Worm (Caenorhabditis elegans) whole organism, young adult: Measurements from ENCODE around the gene T04F3.3.

Source experiments
- B0019.2 ChIP-seq: fragments of 200-800 bp; sonication (Bioruptor generic); conservative IDR thresholded peaks from 2 replicates; pipeline ENCODE4 v1.3.6; 2022; ENCODE audit warnings: missing genetic modification reagents, missing genetic modification characterization, missing compliant biosample characterization
- B0261.1 ChIP-seq: sonication (generic microtip); optimal IDR thresholded peaks from 2 replicates; lab custom pipeline; 2016; ENCODE audit warnings: mild to moderate bottlenecking, missing genetic modification characterization, moderate library complexity, missing compliant biosample characterization
- B0336.3 ChIP-seq: fragments of 200-800 bp; sonication (Bioruptor generic); IDR thresholded peaks from 2 replicates; pipeline ENCODE4 v1.3.6; 2022; ENCODE audit warnings: missing genetic modification characterization, missing compliant biosample characterization
- D2030.7 ChIP-seq: fragments of 200-800 bp; sonication (Bioruptor generic); IDR thresholded peaks from 2 replicates; pipeline ENCODE4 v1.3.6; 2022; ENCODE audit warnings: missing genetic modification reagents, missing genetic modification characterization, missing compliant biosample characterization
- F23B12.7 ChIP-seq: sonication (generic microtip); optimal IDR thresholded peaks from 2 replicates; lab custom pipeline; 2017; ENCODE audit warnings: missing genetic modification characterization, mild to moderate bottlenecking, missing compliant biosample characterization, antibody characterized with exemption, moderate library complexity; ENCODE audit not compliant: insufficient read depth
- F49E8.2 ChIP-seq: sonication (generic microtip); optimal IDR thresholded peaks from 3 replicates; lab custom pipeline; 2017; ENCODE audit warnings: missing genetic modification characterization, mild to moderate bottlenecking, missing compliant biosample characterization, antibody characterized with exemption, moderate library complexity; ENCODE audit not compliant: insufficient read depth
- F57A8.1 ChIP-seq: fragments of 200-800 bp; sonication (Bioruptor generic); optimal IDR thresholded peaks from 2 replicates; lab custom pipeline; 2018; ENCODE audit warnings: mild to moderate bottlenecking, missing genetic modification characterization, moderate library complexity, missing compliant biosample characterization
- F57C9.4 ChIP-seq: sonication (generic microtip); optimal IDR thresholded peaks from 2 replicates; lab custom pipeline; 2017; ENCODE audit warnings: mild to moderate bottlenecking, missing genetic modification characterization, missing compliant biosample characterization
- K11D2.4 ChIP-seq: fragments of 200-800 bp; sonication (Bioruptor generic); IDR thresholded peaks from 2 replicates; pipeline ENCODE4 v1.3.6; 2022; ENCODE audit warnings: missing genetic modification reagents, missing genetic modification characterization, missing compliant biosample characterization
- Y56A3A.18 ChIP-seq: fragments of 200-800 bp; sonication (Bioruptor generic); IDR thresholded peaks from 2 replicates; pipeline ENCODE4 v1.3.6; 2022; ENCODE audit warnings: missing genetic modification reagents, missing genetic modification characterization, missing compliant biosample characterization
- ZK185.1 ChIP-seq: sonication (generic microtip); optimal IDR thresholded peaks from 2 replicates; lab custom pipeline; 2016; ENCODE audit warnings: mild to moderate bottlenecking, missing genetic modification characterization, missing compliant biosample characterization; ENCODE audit not compliant: poor library complexity, severe bottlenecking
- akir-1 ChIP-seq: fragments of 200-800 bp; sonication (Bioruptor generic); optimal IDR thresholded peaks from 2 replicates; lab custom pipeline; 2018; ENCODE audit warnings: mild to moderate bottlenecking, missing genetic modification characterization, moderate library complexity, missing compliant biosample characterization
- aptf-2 ChIP-seq: fragments of 200-800 bp; sonication (Bioruptor generic); conservative IDR thresholded peaks from 2 replicates; pipeline ENCODE4 v1.3.6; 2022; ENCODE audit warnings: missing genetic modification reagents, missing genetic modification characterization, missing compliant biosample characterization
- atf-7 ChIP-seq: sonication (generic microtip); optimal IDR thresholded peaks from 2 replicates; lab custom pipeline; 2017; ENCODE audit warnings: mild to moderate bottlenecking, missing genetic modification characterization, missing compliant biosample characterization
- attf-5 ChIP-seq: fragments of 200-800 bp; sonication (Bioruptor generic); optimal IDR thresholded peaks from 2 replicates; lab custom pipeline; 2018; ENCODE audit warnings: mild to moderate bottlenecking, missing genetic modification characterization, missing compliant biosample characterization
- bed-2 ChIP-seq: fragments of 200-800 bp; sonication (Bioruptor generic); IDR thresholded peaks from 2 replicates; pipeline ENCODE4 v1.3.6; 2022; ENCODE audit warnings: missing genetic modification reagents, missing genetic modification characterization, missing compliant biosample characterization
- cebp-2 ChIP-seq: fragments of 200-800 bp; sonication (Bioruptor generic); IDR thresholded peaks from 2 replicates; pipeline ENCODE4 v1.3.6; 2022; ENCODE audit warnings: missing genetic modification characterization, missing compliant biosample characterization
- ceh-58 ChIP-seq: fragments of 200-800 bp; sonication (Bioruptor generic); IDR thresholded peaks from 2 replicates; pipeline ENCODE4 v1.3.6; 2022; ENCODE audit warnings: missing genetic modification characterization, missing compliant biosample characterization
- dpl-1 ChIP-seq: fragments of 150-350 bp; optimal IDR thresholded peaks from 2 replicates; lab custom pipeline; 2014; ENCODE audit warnings: missing biosample characterization, missing genetic modification reagents, missing genetic modification characterization
- efl-1 ChIP-seq: fragments of 150-350 bp; optimal IDR thresholded peaks from 2 replicates; lab custom pipeline; 2014; ENCODE audit warnings: missing biosample characterization, missing genetic modification reagents, missing genetic modification characterization
- ekl-4 ChIP-seq: fragments of 200-800 bp; sonication (Bioruptor generic); IDR thresholded peaks from 2 replicates; pipeline ENCODE4 v1.3.6; 2022; ENCODE audit warnings: missing genetic modification reagents, missing genetic modification characterization, missing compliant biosample characterization
- gei-17 ChIP-seq: fragments of 200-800 bp; sonication (Bioruptor generic); optimal IDR thresholded peaks from 2 replicates; lab custom pipeline; 2018; ENCODE audit warnings: mild to moderate bottlenecking, missing genetic modification characterization, missing compliant biosample characterization
- hlh-26 ChIP-seq: fragments of 200-800 bp; sonication (Bioruptor generic); conservative IDR thresholded peaks from 2 replicates; pipeline ENCODE4 v1.3.6; 2022; ENCODE audit warnings: missing genetic modification reagents, missing genetic modification characterization, missing compliant biosample characterization
- hmg-1.2 ChIP-seq: fragments of 200-800 bp; sonication (Bioruptor generic); IDR thresholded peaks from 2 replicates; pipeline ENCODE4 v1.3.6; 2022; ENCODE audit warnings: missing genetic modification reagents, missing genetic modification characterization, missing compliant biosample characterization
- hsf-1 ChIP-seq: fragments of 200-800 bp; sonication (Bioruptor generic); IDR thresholded peaks from 2 replicates; pipeline ENCODE4 v1.3.6; 2022; ENCODE audit warnings: missing genetic modification reagents, missing genetic modification characterization, missing compliant biosample characterization
- let-607 ChIP-seq, 2 experiments: fragments of 200-800 bp in 1 of 2; sonication (Bioruptor generic) in 1 of 2; sonication (generic microtip) in 1 of 2; optimal IDR thresholded peaks; 2 replicates each; lab custom pipeline; 2016 to 2018; ENCODE audit warnings: mild to moderate bottlenecking in 2 of 2, missing compliant biosample characterization in 2 of 2, missing genetic modification characterization in 2 of 2, moderate library complexity in 2 of 2, missing genotype in 1 of 2
- lin-54 ChIP-seq: fragments of 200-800 bp; sonication (Bioruptor generic); optimal IDR thresholded peaks from 2 replicates; lab custom pipeline; 2018; ENCODE audit warnings: mild to moderate bottlenecking, missing genetic modification characterization, missing compliant biosample characterization
- lsl-1 ChIP-seq: fragments of 200-800 bp; sonication (Bioruptor generic); optimal IDR thresholded peaks from 2 replicates; lab custom pipeline; 2018; ENCODE audit warnings: mild to moderate bottlenecking, missing genetic modification characterization, moderate library complexity, missing compliant biosample characterization
- madf-10 ChIP-seq: sonication (generic microtip); optimal IDR thresholded peaks from 2 replicates; lab custom pipeline; 2016; ENCODE audit warnings: mild to moderate bottlenecking, missing genetic modification characterization, missing compliant biosample characterization
- madf-6 ChIP-seq: fragments of 200-800 bp; sonication (Bioruptor generic); IDR thresholded peaks from 2 replicates; pipeline ENCODE4 v1.3.6; 2022; ENCODE audit warnings: missing genetic modification reagents, missing genetic modification characterization, missing compliant biosample characterization
- mcd-1 ChIP-seq: fragments of 200-800 bp; sonication (Bioruptor generic); IDR thresholded peaks from 2 replicates; pipeline ENCODE4 v1.3.6; 2022; ENCODE audit warnings: missing genetic modification reagents, missing genetic modification characterization, missing compliant biosample characterization
- nfyb-1 ChIP-seq: fragments of 200-800 bp; sonication (Bioruptor generic); IDR thresholded peaks from 2 replicates; pipeline ENCODE4 v1.3.6; 2022; ENCODE audit warnings: missing genetic modification reagents, missing genetic modification characterization, missing compliant biosample characterization
- nhr-120 ChIP-seq: fragments of 200-800 bp; sonication (Bioruptor generic); IDR thresholded peaks from 2 replicates; pipeline ENCODE4 v1.3.6; 2022; ENCODE audit warnings: missing genetic modification characterization, missing compliant biosample characterization
- rcor-1 ChIP-seq: fragments of 200-800 bp; sonication (Bioruptor generic); IDR thresholded peaks from 2 replicates; pipeline ENCODE4 v1.3.6; 2022; ENCODE audit warnings: missing genetic modification reagents, missing genetic modification characterization, missing compliant biosample characterization
- repo-1 ChIP-seq: sonication (generic microtip); optimal IDR thresholded peaks from 2 replicates; lab custom pipeline; 2017; ENCODE audit warnings: mild to moderate bottlenecking, missing genetic modification characterization, missing compliant biosample characterization
- snpc-1.3 ChIP-seq: sonication (generic microtip); optimal IDR thresholded peaks from 2 replicates; lab custom pipeline; 2017; ENCODE audit warnings: missing genetic modification characterization, mild to moderate bottlenecking, missing compliant biosample characterization, antibody characterized with exemption, moderate library complexity, missing genotype, missing genetic modification reagents; ENCODE audit not compliant: insufficient read depth
- snpc-3.4 ChIP-seq: sonication (generic microtip); optimal IDR thresholded peaks from 2 replicates; lab custom pipeline; 2017; ENCODE audit warnings: missing genetic modification characterization, mild to moderate bottlenecking, missing compliant biosample characterization, antibody characterized with exemption, moderate library complexity, missing genotype, missing genetic modification reagents
- snpc-4 ChIP-seq, 5 experiments: fragments of 150-350 bp in 1 of 5; sonication (generic microtip) in 4 of 5; optimal IDR thresholded peaks; 2 replicates each; lab custom pipeline; 2014 to 2018; ENCODE audit warnings: missing genetic modification characterization in 5 of 5, missing biosample characterization in 3 of 5, antibody characterized with exemption in 2 of 5, mild to moderate bottlenecking in 2 of 5, missing compliant biosample characterization in 2 of 5, missing genotype in 2 of 5, moderate library complexity in 2 of 5, missing genetic modification reagents in 1 of 5
- tbp1 ChIP-seq: fragments of 200-800 bp; sonication (Bioruptor generic); optimal IDR thresholded peaks from 2 replicates; lab custom pipeline; 2018; ENCODE audit warnings: mild to moderate bottlenecking, missing genetic modification characterization, missing compliant biosample characterization
- unc-62 ChIP-seq: fragments of 150-350 bp; optimal IDR thresholded peaks from 2 replicates; lab custom pipeline; 2014; ENCODE audit warnings: missing biosample characterization, missing genetic modification reagents, missing genetic modification characterization
- ztf-18 ChIP-seq: sonication (generic microtip); optimal IDR thresholded peaks from 2 replicates; lab custom pipeline; 2016; ENCODE audit warnings: missing genotype, mild to moderate bottlenecking, missing genetic modification characterization, missing compliant biosample characterization
- ztf-28 ChIP-seq: fragments of 200-800 bp; sonication (Bioruptor generic); IDR thresholded peaks from 2 replicates; pipeline ENCODE4 v1.3.6; 2022; ENCODE audit warnings: missing genetic modification reagents, missing genetic modification characterization, missing compliant biosample characterization
- ztf-3 ChIP-seq: fragments of 200-800 bp; sonication (Bioruptor generic); optimal IDR thresholded peaks from 2 replicates; lab custom pipeline; 2018; ENCODE audit warnings: mild to moderate bottlenecking, missing genetic modification characterization, missing compliant biosample characterization

Gene T04F3.3

ce11 chrV:11760371-11760770 is 1.6 kb downstream of the T04F3.3 start, which contains the start of gene T04F3.5:
Gene T04F3.5, plus strand, starts transcription at chrV:11760671.
- no peak for TF ChIP-seq lsl-1
- TF ChIP-seq lin-54, result no peak
- TF ChIP-seq F57A8.1, result no peak
- TF ChIP-seq F23B12.7, result no peak
- no peak for TF ChIP-seq cebp-2

ce11 chrV:11762863-11763262 is 4.1 kb downstream of the T04F3.3 start, which contains the start of gene T04F3.4:
Gene T04F3.4, minus strand, starts transcription at chrV:11763049.
- TF ChIP-seq snpc-3.4 (tag; lab: Kevin White, UChicago) (peak; percentile 3), rcor-1 (GFP tag; lab: Robert Waterston, UW) (no peak), nhr-120 (GFP tag; lab: Robert Waterston, UW) (no peak), K11D2.4 (GFP tag; lab: Robert Waterston, UW) (no peak), ceh-58 (no peak), hsf-1 (GFP tag; lab: Robert Waterston, UW) (no peak), snpc-4 (GFP tag; optimal IDR thresholded peaks at IDR 0.05; lab: Kevin White, UChicago) (no peak), snpc-4 (tag; optimal IDR thresholded peaks at IDR 0.05; lab: Kevin White, UChicago) (peak in 1 of 4 experiments; percentile 2), F57C9.4 (tag; lab: Kevin White, UChicago) (no peak), B0261.1 (tag; lab: Kevin White, UChicago) (no peak), repo-1 (tag; lab: Kevin White, UChicago) (no peak), let-607 (tag; optimal IDR thresholded peaks at IDR 0.05; lab: Kevin White, UChicago) (peak; percentile 56 to 86), F49E8.2 (tag; lab: Kevin White, UChicago) (no peak)
- TF ChIP-seq, all 124 proteins: peak for 3

DNA sequence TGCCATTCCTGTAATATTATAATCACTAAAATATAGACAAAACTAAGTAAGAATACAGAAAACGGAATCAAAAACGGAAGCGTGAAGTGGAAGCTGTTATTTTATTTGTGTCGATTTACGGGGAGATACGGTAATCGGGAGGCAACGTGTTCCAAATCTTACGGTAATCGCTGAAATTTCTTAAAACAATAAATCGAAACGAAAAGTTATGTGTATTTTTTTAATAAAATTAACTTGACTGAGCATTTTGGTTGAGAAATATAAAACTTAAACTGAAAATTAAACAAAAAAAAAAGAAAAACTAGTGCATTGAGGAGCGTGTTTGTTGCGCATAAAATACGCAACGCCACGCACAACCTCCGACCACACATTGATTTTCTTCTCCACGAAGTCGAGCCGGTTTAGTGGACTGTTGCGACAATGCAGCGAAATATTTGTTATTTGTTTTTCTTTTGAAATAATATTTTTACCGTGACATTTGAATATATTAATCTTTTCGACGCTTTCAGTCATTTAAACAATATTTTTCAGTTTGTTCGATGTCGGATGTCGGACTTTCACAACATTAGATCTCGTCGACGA is 5.7 kb downstream of the T04F3.3 start, which contains the start of the genes F55A11.1 and syx-5:
F55A11.1 (minus strand) TSS at position 13 of the 582 bp plus-strand sequence.
syx-5 (plus strand) TSS at position 532 of the 582 bp plus-strand sequence.
- TF ChIP-seq unc-62 (no peak), mcd-1 (GFP tag; lab: Robert Waterston, UW) (peak; percentile 80), ztf-3 (peak; percentile 40), snpc-1.3 (tag; lab: Kevin White, UChicago) (no peak), hmg-1.2 (peak; percentile 61), bed-2 (GFP tag; lab: Robert Waterston, UW) (no peak), let-607 (tag; optimal IDR thresholded peaks at IDR 0.05; lab: Kevin White, UChicago) (peak; percentile 98), aptf-2 (GFP tag; lab: Robert Waterston, UW) (no peak), atf-7 (peak; percentile 62), akir-1 (GFP tag; lab: Kevin White, UChicago) (no peak), ztf-18 (tag; lab: Kevin White, UChicago) (peak; percentile 45), gei-17 (GFP tag; lab: Kevin White, UChicago) (peak; percentile 50), attf-5 (GFP tag; lab: Kevin White, UChicago) (peak; percentile 67), ekl-4 (GFP tag; lab: Robert Waterston, UW) (peak; percentile 73; the same call in 1 of the 2 replicates), hlh-26 (GFP tag; lab: Robert Waterston, UW) (no peak), D2030.7 (GFP tag; lab: Robert Waterston, UW) (peak; percentile 56; the same call in 1 of the 2 replicates), madf-10 (peak; percentile 54), B0019.2 (GFP tag; lab: Robert Waterston, UW) (peak; percentile 68), B0336.3 (GFP tag; lab: Robert Waterston, UW) (peak; percentile 71), dpl-1 (peak; percentile 30), K11D2.4 (GFP tag; lab: Robert Waterston, UW) (peak; percentile 81), efl-1 (GFP tag; lab: Kevin White, UChicago) (peak; percentile 33), madf-6 (peak; percentile 72), lsl-1 (peak; percentile 97), Y56A3A.18 (0 out of 2 replicates have a peak, but pooled peaks have one; percentile 71), ztf-28 (GFP tag; lab: Robert Waterston, UW) (no peak), tbp1 (peak; percentile 58), F49E8.2 (tag; lab: Kevin White, UChicago) (peak; percentile 36), ZK185.1 (tag; lab: Kevin White, UChicago) (peak; percentile 22), nfyb-1 (peak; percentile 84)
